Fruit fly (Drosophila melanogaster) whole organism, embryonic: ENCODE data around the gene CG13247.

ENCODE experiments used
- Blimp-1 ChIP-seq: fragments of 200-800 bp; sonication (Bioruptor generic); optimal IDR thresholded peaks from 3 replicates; lab custom pipeline; 2018; ENCODE audit warnings: missing biosample characterization, missing genetic modification characterization, mild to moderate bottlenecking, moderate library complexity, missing genetic modification reagents
- CG10321 ChIP-seq: fragments of 200-800 bp; sonication (Bioruptor generic); IDR thresholded peaks from 2 replicates; pipeline ENCODE4 v1.3.6; 2022; ENCODE audit warnings: missing biosample characterization, missing genetic modification characterization
- CG11504 ChIP-seq: fragments of 200-800 bp; sonication (Bioruptor generic); optimal IDR thresholded peaks from 3 replicates; lab custom pipeline; 2019; ENCODE audit warnings: missing biosample characterization, mild to moderate bottlenecking, missing genetic modification characterization, moderate library complexity
- CG12659 ChIP-seq: fragments of 200-800 bp; sonication (Bioruptor generic); optimal IDR thresholded peaks from 3 replicates; lab custom pipeline; 2017; ENCODE audit warnings: mild to moderate bottlenecking, missing biosample characterization, missing genetic modification reagents, missing genetic modification characterization
- CG12942 ChIP-seq: fragments of 200-800 bp; sonication (Bioruptor generic); optimal IDR thresholded peaks from 3 replicates; lab custom pipeline; 2016; ENCODE audit warnings: missing biosample characterization, missing genetic modification characterization
- CG1792 ChIP-seq: fragments of 200-800 bp; sonication (Bioruptor generic); optimal IDR thresholded peaks from 2 replicates; lab custom pipeline; 2016; ENCODE audit warnings: missing biosample characterization, missing genetic modification characterization
- CG18262 ChIP-seq: fragments of 200-800 bp; optimal IDR thresholded peaks from 3 replicates; lab custom pipeline; 2019; ENCODE audit warnings: missing biosample characterization, mild to moderate bottlenecking, missing genetic modification characterization, moderate library complexity
- CG2129 ChIP-seq: fragments of 200-800 bp; sonication (Bioruptor generic); IDR thresholded peaks from 2 replicates; pipeline ENCODE4 v1.3.6; 2022; ENCODE audit warnings: missing biosample characterization, missing genetic modification characterization; ENCODE audit not compliant: partially characterized antibody
- CG6813 ChIP-seq: fragments of 200-800 bp; sonication (Bioruptor generic); optimal IDR thresholded peaks from 2 replicates; lab custom pipeline; 2017; ENCODE audit warnings: missing biosample characterization, missing genetic modification characterization, mild to moderate bottlenecking, moderate library complexity, missing genetic modification reagents
- CG9609 ChIP-seq: fragments of 200-800 bp; sonication (Bioruptor generic); optimal IDR thresholded peaks from 3 replicates; lab custom pipeline; 2016; ENCODE audit warnings: missing biosample characterization, missing genetic modification characterization
- CG9727 ChIP-seq: fragments of 200-800 bp; sonication (Bioruptor generic); optimal IDR thresholded peaks from 3 replicates; lab custom pipeline; 2017; ENCODE audit warnings: missing biosample characterization, mild to moderate bottlenecking, missing genetic modification characterization
- CG9797 ChIP-seq: fragments of 200-800 bp; sonication (Bioruptor generic); optimal IDR thresholded peaks from 3 replicates; lab custom pipeline; 2018; ENCODE audit warnings: missing biosample characterization, mild to moderate bottlenecking, missing genetic modification characterization
- Dad ChIP-seq: fragments of 200-800 bp; sonication (Bioruptor generic); optimal IDR thresholded peaks from 3 replicates; lab custom pipeline; 2016; ENCODE audit warnings: missing biosample characterization, missing genetic modification characterization
- Deaf1 ChIP-seq: fragments of 200-800 bp; optimal IDR thresholded peaks from 3 replicates; lab custom pipeline; 2019; ENCODE audit warnings: missing biosample characterization, mild to moderate bottlenecking, missing genetic modification characterization, moderate library complexity
- Dfd ChIP-seq, 2 experiments: fragments of >200 bp; optimal IDR thresholded peaks; 2 replicates each; lab custom pipeline; 2017; ENCODE audit warnings: missing biosample characterization in 2 of 2, missing genetic modification characterization in 2 of 2
- E2f1 ChIP-seq: fragments of 200-800 bp; sonication (Bioruptor generic); IDR thresholded peaks from 2 replicates; pipeline ENCODE4 v1.3.6; 2022; ENCODE audit warnings: missing biosample characterization, missing genetic modification characterization
- GATAe ChIP-seq: fragments of 200-800 bp; sonication (Bioruptor generic); conservative IDR thresholded peaks from 2 replicates; pipeline ENCODE4 v1.3.6; 2022; ENCODE audit warnings: missing biosample characterization, missing genetic modification characterization
- HHEX ChIP-seq: fragments of 200-800 bp; sonication (Bioruptor generic); optimal IDR thresholded peaks from 3 replicates; lab custom pipeline; 2017; ENCODE audit warnings: missing biosample characterization, mild to moderate bottlenecking, missing genetic modification characterization, missing genetic modification reagents
- HmgD ChIP-seq: fragments of 200-800 bp; sonication (Bioruptor generic); optimal IDR thresholded peaks from 3 replicates; lab custom pipeline; 2016; ENCODE audit warnings: missing biosample characterization, missing genetic modification characterization
- HmgZ ChIP-seq: fragments of 200-800 bp; sonication (Bioruptor generic); optimal IDR thresholded peaks from 2 replicates; lab custom pipeline; 2018; ENCODE audit warnings: missing biosample characterization, mild to moderate bottlenecking, missing genetic modification characterization
- Mad ChIP-seq: fragments of 200-800 bp; sonication (Bioruptor generic); optimal IDR thresholded peaks from 2 replicates; lab custom pipeline; 2016; ENCODE audit warnings: missing biosample characterization, missing genetic modification characterization
- NFAT ChIP-seq: fragments of 200-800 bp; sonication (Bioruptor generic); IDR thresholded peaks from 2 replicates; pipeline ENCODE4 v1.3.6; 2022; ENCODE audit warnings: missing biosample characterization, missing genetic modification characterization
- NfI ChIP-seq: fragments of 200-800 bp; sonication (Bioruptor generic); optimal IDR thresholded peaks from 3 replicates; lab custom pipeline; 2018; ENCODE audit warnings: missing biosample characterization, mild to moderate bottlenecking, missing genetic modification characterization, moderate library complexity
- Oaz ChIP-seq: fragments of 200-800 bp; sonication (Bioruptor generic); IDR thresholded peaks from 2 replicates; pipeline ENCODE4 v1.3.6; 2022; ENCODE audit warnings: missing biosample characterization, missing genetic modification characterization
- Opbp ChIP-seq: fragments of 200-800 bp; sonication (Bioruptor generic); IDR thresholded peaks from 3 replicates; pipeline ENCODE4 v1.3.6; 2022; ENCODE audit warnings: missing biosample characterization, missing genetic modification characterization; ENCODE audit not compliant: partially characterized antibody
- TFAM ChIP-seq: fragments of 200-800 bp; sonication (Bioruptor generic); optimal IDR thresholded peaks from 2 replicates; lab custom pipeline; 2017; ENCODE audit warnings: missing biosample characterization, missing genetic modification characterization, inconsistent platforms
- Usf ChIP-seq: fragments of 200-800 bp; sonication (Bioruptor generic); optimal IDR thresholded peaks from 2 replicates; lab custom pipeline; 2017; ENCODE audit warnings: missing genotype, missing biosample characterization, missing genetic modification characterization
- ab ChIP-seq: fragments of 200-800 bp; sonication (Bioruptor generic); optimal IDR thresholded peaks from 2 replicates; lab custom pipeline; 2016; ENCODE audit warnings: missing biosample characterization, missing genetic modification characterization
- ato ChIP-seq: fragments of 200-800 bp; sonication (Bioruptor generic); IDR thresholded peaks from 2 replicates; pipeline ENCODE4 v1.3.6; 2022; ENCODE audit warnings: missing biosample characterization, missing genetic modification characterization; ENCODE audit not compliant: partially characterized antibody
- bsh ChIP-seq, 2 experiments: fragments of 200-800 bp; sonication (Bioruptor generic); optimal IDR thresholded peaks; 2 replicates each; lab custom pipeline; 2017 to 2018; ENCODE audit warnings: mild to moderate bottlenecking in 2 of 2, missing biosample characterization in 2 of 2, missing genetic modification characterization in 2 of 2, moderate library complexity in 1 of 2
- cas ChIP-seq: fragments of 200-800 bp; sonication (Bioruptor generic); IDR thresholded peaks from 2 replicates; pipeline ENCODE4 v1.3.6; 2022; ENCODE audit warnings: missing biosample characterization, missing genetic modification characterization
- chinmo ChIP-seq: fragments of 200-800 bp; sonication (Bioruptor generic); IDR thresholded peaks from 4 replicates; pipeline ENCODE4 v1.3.6; 2022; ENCODE audit warnings: missing biosample characterization, missing genetic modification characterization; ENCODE audit not compliant: partially characterized antibody
- dmrt11E ChIP-seq: fragments of 200-800 bp; sonication (Bioruptor generic); optimal IDR thresholded peaks from 3 replicates; lab custom pipeline; 2018; ENCODE audit warnings: missing biosample characterization, mild to moderate bottlenecking, missing genetic modification characterization, moderate library complexity
- emc ChIP-seq: fragments of 200-800 bp; sonication (Bioruptor generic); optimal IDR thresholded peaks from 2 replicates; lab custom pipeline; 2016; ENCODE audit warnings: missing biosample characterization, missing genetic modification characterization
- eve ChIP-seq, 2 experiments: fragments of >200 bp; optimal IDR thresholded peaks; 2 replicates each; lab custom pipeline; 2017; ENCODE audit warnings: missing biosample characterization in 2 of 2, missing genetic modification characterization in 2 of 2
- fd3F ChIP-seq: fragments of 200-800 bp; sonication (Bioruptor generic); optimal IDR thresholded peaks from 2 replicates; lab custom pipeline; 2018; ENCODE audit warnings: missing biosample characterization, mild to moderate bottlenecking, missing genetic modification characterization, moderate library complexity
- fd64A ChIP-seq: fragments of 200-800 bp; sonication (Bioruptor generic); optimal IDR thresholded peaks from 3 replicates; lab custom pipeline; 2018; ENCODE audit warnings: missing biosample characterization, mild to moderate bottlenecking, missing genetic modification characterization
- gfzf ChIP-seq: fragments of 200-800 bp; sonication (Bioruptor generic); optimal IDR thresholded peaks from 2 replicates; lab custom pipeline; 2016; ENCODE audit warnings: missing biosample characterization, mild to moderate bottlenecking, missing genetic modification characterization, moderate library complexity
- mam ChIP-seq: fragments of 200-800 bp; sonication (Bioruptor generic); optimal IDR thresholded peaks from 3 replicates; lab custom pipeline; 2016; ENCODE audit warnings: missing biosample characterization, missing genetic modification characterization
- pan ChIP-seq, 4 experiments: fragments of >200 bp in 3 of 4; fragments of 200-800 bp in 1 of 4; sonication (Bioruptor generic) in 1 of 4; optimal IDR thresholded peaks in 3 of 4; IDR thresholded peaks in 1 of 4; 2 replicates each; pipeline versions ENCODE4 v1.3.6 to Lab custom; 2017 to 2022; ENCODE audit warnings: missing biosample characterization in 2 of 4, missing genetic modification characterization in 2 of 4, mixed read lengths in 1 of 4
- ranshi ChIP-seq: fragments of 200-800 bp; sonication (Bioruptor generic); IDR thresholded peaks from 2 replicates; pipeline ENCODE4 v1.3.6; 2022; ENCODE audit warnings: missing biosample characterization, missing genetic modification characterization
- slou ChIP-seq: fragments of 200-800 bp; sonication (Bioruptor generic); optimal IDR thresholded peaks from 3 replicates; lab custom pipeline; 2016; ENCODE audit warnings: missing biosample characterization, missing genetic modification characterization
- tll ChIP-seq, 2 experiments: fragments of 200-800 bp in 1 of 2; fragments of >200 bp in 1 of 2; sonication (Bioruptor generic) in 1 of 2; optimal IDR thresholded peaks; 2 replicates each; lab custom pipeline; 2017 to 2019; ENCODE audit warnings: missing biosample characterization in 2 of 2, missing genetic modification characterization in 2 of 2, mild to moderate bottlenecking in 1 of 2, moderate library complexity in 1 of 2
- ttk ChIP-seq: fragments of 200-800 bp; sonication (Bioruptor generic); IDR thresholded peaks from 2 replicates; pipeline ENCODE4 v2.1.2; 2022; ENCODE audit warnings: missing biosample characterization, missing genetic modification characterization
- vfl ChIP-seq: fragments of 200-800 bp; sonication (Bioruptor generic); optimal IDR thresholded peaks from 2 replicates; lab custom pipeline; 2016; ENCODE audit warnings: missing biosample characterization, missing genetic modification characterization
- zen2 ChIP-seq: fragments of 200-800 bp; sonication (Bioruptor generic); IDR thresholded peaks from 3 replicates; pipeline ENCODE4 v1.3.6; 2022; ENCODE audit warnings: missing biosample characterization, missing genetic modification characterization; ENCODE audit not compliant: partially characterized antibody

The CG13247 gene

dm6 chr3L:20398243-20399222 lies 28.4 kb downstream of the CG13247 start (continued):
- TF ChIP-seq CG10321 (GFP tag; lab: Robert Waterston, UW) (peak; percentile 40; the same call in 1 of the 2 replicates), zen2 (GFP tag; lab: Robert Waterston, UW) (no peak), bsh (GFP tag; optimal IDR thresholded peaks at IDR 0.05; lab: Kevin White, UChicago) (peak; percentile 58 to 82), CG9797 (GFP tag; lab: Kevin White, UChicago) (peak; percentile 13), Usf (peak; percentile 39), CG2129 (no peak), slou (peak; percentile 52), CG12659 (GFP tag; lab: Kevin White, UChicago) (peak; percentile 90), CG1792 (GFP tag; lab: Kevin White, UChicago) (peak; percentile 41), CG6813 (GFP tag; lab: Kevin White, UChicago) (peak; percentile 67), TFAM (GFP tag; lab: Kevin White, UChicago) (no peak), fd3F (GFP tag; lab: Kevin White, UChicago) (peak; percentile 86), gfzf (GFP tag; lab: Kevin White, UChicago) (no peak), ranshi (GFP tag; lab: Robert Waterston, UW) (peak; percentile 72; the same call in 1 of the 2 replicates), pan (optimal IDR thresholded peaks at IDR 0.05; lab: Kevin White, UChicago) (no peak), pan (GFP tag; optimal IDR thresholded peaks at IDR 0.05 in 1 of 2, IDR thresholded peaks at IDR 0.05 in 1 of 2) (peak in 1 of 2 experiments; percentile 73), E2f1 (GFP tag; lab: Robert Waterston, UW) (peak; percentile 78), vfl (GFP tag; lab: Kevin White, UChicago) (peak; percentile 55), Dad (GFP tag; lab: Kevin White, UChicago) (peak; percentile 61), HHEX (GFP tag; lab: Kevin White, UChicago) (peak; percentile 85), tll (GFP tag; optimal IDR thresholded peaks at IDR 0.05; lab: Kevin White, UChicago) (no peak), Oaz (GFP tag; lab: Robert Waterston, UW) (peak; percentile 59), CG9727 (GFP tag; lab: Kevin White, UChicago) (peak; percentile 78), CG9609 (GFP tag; lab: Kevin White, UChicago) (peak; percentile 72), HmgZ (tag; lab: Kevin White, UChicago) (peak; percentile 74), GATAe (0 out of 2 replicates have a peak, but pooled peaks have one; percentile 11), mam (GFP tag; lab: Kevin White, UChicago) (peak; percentile 77), CG18262 (tag; lab: Kevin White, UChicago) (peak; percentile 91), eve (GFP tag; optimal IDR thresholded peaks at IDR 0.05; lab: Kevin White, UChicago) (peak in 1 of 2 experiments; percentile 95), NFAT (peak; percentile 57; the same call in 1 of the 2 replicates), Blimp-1 (GFP tag; lab: Kevin White, UChicago) (peak; percentile 81), HmgD (GFP tag; lab: Kevin White, UChicago) (no peak), cas (GFP tag; lab: Robert Waterston, UW) (no peak), Deaf1 (tag; lab: Kevin White, UChicago) (peak; percentile 60), emc (GFP tag; lab: Kevin White, UChicago) (peak; percentile 39), chinmo (GFP tag; lab: Robert Waterston, UW) (peak; percentile 88), Dfd (GFP tag; optimal IDR thresholded peaks at IDR 0.05; lab: Kevin White, UChicago) (no peak), CG11504 (tag; lab: Kevin White, UChicago) (peak; percentile 92), ab (peak; percentile 62), ttk (GFP tag; lab: Robert Waterston, UW) (peak; percentile 75), CG12942 (GFP tag; lab: Kevin White, UChicago) (peak; percentile 79), Mad (GFP tag; lab: Kevin White, UChicago) (peak; percentile 82), Opbp (no peak), NfI (peak; percentile 87), fd64A (GFP tag; lab: Kevin White, UChicago) (peak; percentile 11), dmrt11E (tag; lab: Kevin White, UChicago) (peak; percentile 70), ato (GFP tag; lab: Robert Waterston, UW) (no peak)
